Fruit fly (Drosophila melanogaster): Measurements from ENCODE around the gene CycY.

dm6 chr2L:11842291-11843187 lies 29.0 kb upstream of the CycY start, which contains the start of the genes CG44008, CG14933, CG46426 and CG42486:
- TF ChIP-seq Camta (GFP tag; optimal IDR thresholded peaks at IDR 0.05) (no peak), shn (GFP tag; optimal IDR thresholded peaks at IDR 0.05) (no peak), Aef1 (GFP tag; IDR thresholded peaks at IDR 0.05) (no peak), Ets65A (GFP tag) (no peak), Hsf (GFP tag; optimal IDR thresholded peaks at IDR 0.05) (no peak), Bgb (GFP tag; IDR thresholded peaks at IDR 0.05; ENCODE audit: partially characterized antibody) (no peak), Usf (GFP tag; optimal IDR thresholded peaks at IDR 0.05) (no peak), CG2202 (tag; optimal IDR thresholded peaks at IDR 0.05) (no peak), CG43689 (GFP tag; IDR thresholded peaks at IDR 0.05) (no peak), CG2120 (GFP tag; optimal IDR thresholded peaks at IDR 0.05) (no peak), unc-4 (GFP tag; IDR thresholded peaks at IDR 0.05; ENCODE audit: partially characterized antibody) (no peak), CG13775 (GFP tag; optimal IDR thresholded peaks at IDR 0.05) (no peak)

Measured in whole organism, embryonic.